Worm (Caenorhabditis elegans): ENCODE results near the gene mrps-5.

DNA sequence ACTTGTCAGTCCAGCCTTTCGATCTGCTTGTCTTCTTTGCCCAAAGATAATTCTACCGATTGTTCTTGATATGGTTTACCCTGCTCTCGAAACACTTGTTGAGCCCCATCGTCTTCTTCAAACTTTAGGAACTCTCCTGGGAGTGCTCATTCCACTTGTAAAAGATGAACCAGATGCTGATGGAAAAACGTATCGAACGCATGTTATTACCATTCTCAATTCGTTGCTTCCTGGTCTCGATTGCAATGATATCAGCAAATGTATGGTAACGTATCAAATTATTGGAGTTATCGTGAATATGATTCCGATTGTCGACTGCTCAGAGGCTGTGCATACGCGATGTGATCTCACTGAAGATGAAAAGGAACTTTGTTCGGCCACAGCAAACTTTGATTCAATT is 38.5 kb downstream of the mrps-5 start:
- TF ChIP-seq alr-1 (tag; optimal IDR thresholded peaks at IDR 0.05; ENCODE audit: borderline replicate concordance) = no peak
- TF ChIP-seq jun-1 (tag; optimal IDR thresholded peaks at IDR 0.05) = no peak
- TF ChIP-seq ztf-4 (tag; optimal IDR thresholded peaks at IDR 0.05) = no peak
- no peak for TF ChIP-seq nhr-11 (tag; optimal IDR thresholded peaks at IDR 0.05)
- TF ChIP-seq aly-2 (tag; optimal IDR thresholded peaks at IDR 0.05) = no peak

All from whole organism, L1 larva.